Worm (Caenorhabditis elegans) whole organism, L1 larva: ENCODE results near the gene R02E4.3.

Experiments used
- C16A3.4 ChIP-seq: fragments of 150-350 bp; optimal IDR thresholded peaks from 2 replicates; lab custom pipeline; 2014; ENCODE audit warnings: missing biosample characterization, missing genetic modification characterization
- C34B4.2 ChIP-seq: sonication (generic microtip); optimal IDR thresholded peaks from 2 replicates; lab custom pipeline; 2017; ENCODE audit warnings: mild to moderate bottlenecking, missing genetic modification characterization, missing compliant biosample characterization
- aly-2 ChIP-seq: fragments of 150-350 bp; optimal IDR thresholded peaks from 2 replicates; lab custom pipeline; 2014; ENCODE audit warnings: missing biosample characterization, missing genetic modification characterization
- ama-1 ChIP-seq: fragments of 150-350 bp; optimal IDR thresholded peaks from 2 replicates; lab custom pipeline; 2014
- blmp-1 ChIP-seq: fragments of 150-350 bp; optimal IDR thresholded peaks from 2 replicates; lab custom pipeline; 2014; ENCODE audit warnings: missing biosample characterization, missing genetic modification characterization
- efl-1 ChIP-seq, 4 experiments: fragments of 150-350 bp; optimal IDR thresholded peaks in 3 of 4; peaks in 1 of 4; 1 replicate in 1 of 4; 2 replicates in 3 of 4; lab custom pipeline; 2014; ENCODE audit warnings: missing biosample characterization in 2 of 4, missing genetic modification characterization in 2 of 4, missing genetic modification reagents in 2 of 4
- lir-3 ChIP-seq: sonication (generic microtip); optimal IDR thresholded peaks from 2 replicates; lab custom pipeline; 2016; ENCODE audit warnings: mild to moderate bottlenecking, missing genetic modification characterization, moderate library complexity, missing compliant biosample characterization; ENCODE audit not compliant: poor library complexity
- nhr-12 ChIP-seq: sonication (generic microtip); optimal IDR thresholded peaks from 2 replicates; lab custom pipeline; 2017; ENCODE audit warnings: missing biosample characterization, missing genetic modification characterization
- nhr-20 ChIP-seq: sonication (generic microtip); optimal IDR thresholded peaks from 2 replicates; lab custom pipeline; 2016; ENCODE audit warnings: mild to moderate bottlenecking, missing genetic modification characterization, missing compliant biosample characterization
- pqm-1 ChIP-seq: sonication (generic microtip); optimal IDR thresholded peaks from 3 replicates; lab custom pipeline; 2017; ENCODE audit warnings: missing biosample characterization, missing genetic modification characterization
- skn-1 ChIP-seq: fragments of 150-350 bp; optimal IDR thresholded peaks from 2 replicates; lab custom pipeline; 2014; ENCODE audit warnings: missing biosample characterization, missing genetic modification characterization
- sptf-1 ChIP-seq: fragments of 150-350 bp; optimal IDR thresholded peaks from 2 replicates; lab custom pipeline; 2014; ENCODE audit warnings: missing biosample characterization, missing genetic modification characterization
- zip-4 ChIP-seq: fragments of 200-800 bp; sonication (Bioruptor generic); optimal IDR thresholded peaks from 2 replicates; lab custom pipeline; 2018; ENCODE audit warnings: mild to moderate bottlenecking, missing genetic modification characterization, moderate library complexity, missing compliant biosample characterization

DNA sequence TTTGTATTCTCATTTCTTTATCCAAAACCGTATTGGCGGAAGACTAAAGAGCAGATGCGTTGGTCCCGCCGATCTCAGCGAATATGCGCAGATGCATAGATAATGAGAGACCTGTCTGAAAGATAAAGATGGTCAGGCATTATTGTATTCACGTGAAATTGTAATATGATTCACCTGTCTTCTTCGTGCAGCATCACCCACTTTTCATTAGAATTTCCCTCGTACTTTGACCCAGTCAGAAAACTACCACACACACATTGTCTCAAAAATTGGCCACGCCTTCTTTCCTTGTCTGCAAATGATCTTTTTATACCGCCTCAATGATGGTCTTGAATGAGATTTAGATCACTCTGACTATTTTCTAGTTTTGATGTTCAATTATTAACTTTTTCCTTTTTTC lies 44.1 kb upstream of the R02E4.3 start:
- TF ChIP-seq nhr-20 (no peak), aly-2 (tag; lab: Kevin White, UChicago) (no peak), zip-4 (GFP tag; lab: Kevin White, UChicago) (no peak), lir-3 (tag; lab: Kevin White, UChicago) (no peak), nhr-12 (tag; lab: Kevin White, UChicago) (no peak), sptf-1 (tag; lab: Kevin White, UChicago) (no peak), pqm-1 (no peak), skn-1 (tag; lab: Kevin White, UChicago) (no peak), ama-1 (no peak), blmp-1 (tag; lab: Kevin White, UChicago) (no peak), efl-1 (optimal IDR thresholded peaks at IDR 0.05; lab: Kevin White, UChicago) (no peak), efl-1 (GFP tag; optimal IDR thresholded peaks at IDR 0.05 in 1 of 2; lab: Kevin White, UChicago) (no peak), C16A3.4 (no peak), C34B4.2 (tag; lab: Kevin White, UChicago) (no peak)
